Worm (Caenorhabditis elegans): ENCODE results near the gene col-99.
A peak's percentile ranks its signal among the peaks of the same experiment; 100 is the strongest.

- TF ChIP-seq ama-1 (optimal IDR thresholded peaks at IDR 0.05), result no peak
- TF ChIP-seq pes-1 (GFP tag; IDR thresholded peaks at IDR 0.05), result no peak
- TF ChIP-seq ceh-36 (tag; optimal IDR thresholded peaks at IDR 0.05), result no peak
- no peak for TF ChIP-seq tra-4 (tag; optimal IDR thresholded peaks at IDR 0.05)
- TF ChIP-seq aly-1 (tag; optimal IDR thresholded peaks at IDR 0.05), result peak; percentile 35
- TF ChIP-seq flt-1 (GFP tag; IDR thresholded peaks at IDR 0.05), result 0 out of 2 replicates have a peak, but pooled peaks have one; percentile 15
- peak; percentile 73 for TF ChIP-seq hmg-4 (GFP tag; optimal IDR thresholded peaks at IDR 0.05)
- TF ChIP-seq sea-1 (GFP tag; conservative IDR thresholded peaks at IDR 0.05), result no peak
- no peak for TF ChIP-seq ceh-13 (GFP tag; optimal IDR thresholded peaks at IDR 0.05)
- TF ChIP-seq hmbx-1 (tag; optimal IDR thresholded peaks at IDR 0.05), result no peak
Observed at ce11 chrIV:172990-173389, 25.3 kb upstream of the col-99 start.

Data from whole organism, early embryonic.